5 fruit fly cellular contexts compared by ENCODE assay signal in the genomic region with DNA sequence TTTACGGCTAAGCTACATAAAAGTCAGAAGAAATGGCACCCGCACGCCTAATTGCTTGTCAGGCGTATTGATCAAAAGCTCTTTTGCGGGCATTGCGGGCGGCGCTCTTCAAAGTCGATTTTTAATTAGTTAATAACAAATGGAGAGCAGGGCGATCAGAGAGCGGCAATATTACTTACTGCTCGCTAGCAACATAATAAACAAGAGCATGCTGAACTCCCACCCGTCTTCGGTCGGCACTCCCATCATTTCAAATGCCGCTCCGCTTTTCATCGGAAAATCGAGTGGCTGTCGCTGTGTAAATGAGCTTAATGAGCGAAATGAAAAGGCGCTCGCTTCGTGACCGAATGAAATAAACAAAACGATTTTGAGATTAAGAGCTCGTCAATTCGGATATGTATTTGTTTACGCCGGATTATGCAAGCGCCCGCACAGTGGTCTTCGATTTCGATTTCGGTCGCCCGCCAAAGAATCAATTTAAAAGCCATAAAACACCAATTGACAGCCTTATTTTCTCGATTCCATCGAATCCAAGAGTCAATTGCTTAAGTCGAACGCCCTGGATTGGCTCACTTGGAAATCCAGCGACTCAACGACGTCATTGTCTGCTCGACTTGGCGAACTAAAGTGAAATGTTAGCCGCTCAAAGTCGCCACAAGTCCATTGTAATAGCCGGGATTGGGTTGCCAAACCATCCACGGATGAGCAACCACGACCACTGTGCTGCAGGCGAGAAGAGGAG.
TF ChIP-seq lines count a peak whose summit lies in the region.

No protein-coding gene starts in this region.

- TF ChIP-seq CTCF in whole organism, embryonic (GFP tag; optimal IDR thresholded peaks at IDR 0.05; lab: Kevin White, UChicago) = peak; percentile 43

TF ChIP-seq in whole organism, adult, 20 proteins besides CTCF, POLR2A, EP300 and RAD21 (continues in another document):
- TF ChIP-seq toe (GFP tag; optimal IDR thresholded peaks at IDR 0.05; lab: Kevin White, UChicago) (peak; percentile 40), cic (GFP tag; optimal IDR thresholded peaks at IDR 0.05; lab: Kevin White, UChicago) (no peak), CG11617 (GFP tag; optimal IDR thresholded peaks at IDR 0.05; lab: Kevin White, UChicago) (no peak), bab1 (GFP tag; optimal IDR thresholded peaks at IDR 0.05; lab: Kevin White, UChicago) (no peak), CG33017 (tag; optimal IDR thresholded peaks at IDR 0.05; lab: Kevin White, UChicago) (peak; percentile 47), kay (GFP tag; lab: Kevin White, UChicago; ENCODE audit: borderline replicate concordance) (no peak), CG7045 (GFP tag; optimal IDR thresholded peaks at IDR 0.05; lab: Kevin White, UChicago) (peak; percentile 41), pad (GFP tag; optimal IDR thresholded peaks at IDR 0.05; lab: Kevin White, UChicago) (peak; percentile 30), Mnt (GFP tag; optimal IDR thresholded peaks at IDR 0.05; lab: Kevin White, UChicago) (no peak), CG1620 (GFP tag; optimal IDR thresholded peaks at IDR 0.05; lab: Kevin White, UChicago) (no peak), CG5204 (GFP tag; optimal IDR thresholded peaks at IDR 0.05; lab: Kevin White, UChicago) (peak; percentile 55), Crg-1 (GFP tag; optimal IDR thresholded peaks at IDR 0.05; lab: Kevin White, UChicago) (no peak), CG14711 (tag; optimal IDR thresholded peaks at IDR 0.05; lab: Kevin White, UChicago) (peak; percentile 27), Clk (GFP tag; optimal IDR thresholded peaks at IDR 0.05; lab: Kevin White, UChicago) (no peak), cnc (optimal IDR thresholded peaks at IDR 0.05; lab: Kevin White, UChicago) (no peak), ovo (GFP tag; optimal IDR thresholded peaks at IDR 0.05; lab: Kevin White, UChicago) (no peak), CG12768 (GFP tag; optimal IDR thresholded peaks at IDR 0.05; lab: Kevin White, UChicago) (peak; percentile 46)

TF ChIP-seq in whole organism, embryonic, 481 proteins besides CTCF, POLR2A, EP300 and RAD21 (continues in another document):
- peak; percentile 72 for TF ChIP-seq tx (GFP tag; optimal IDR thresholded peaks at IDR 0.05; lab: Kevin White, UChicago)
- TF ChIP-seq sc (optimal IDR thresholded peaks at IDR 0.05; lab: Kevin White, UChicago) = no peak
- peak; percentile 64 for TF ChIP-seq sc (GFP tag; optimal IDR thresholded peaks at IDR 0.05; lab: Kevin White, UChicago)
- peak; percentile 42 for TF ChIP-seq CG2116 (GFP tag; optimal IDR thresholded peaks at IDR 0.05; lab: Kevin White, UChicago)
- TF ChIP-seq Vsx1 (GFP tag; optimal IDR thresholded peaks at IDR 0.05; lab: Kevin White, UChicago) = peak; percentile 27
- TF ChIP-seq hb (GFP tag; IDR thresholded peaks at IDR 0.05; lab: Robert Waterston, UW; ENCODE audit: partially characterized antibody) = no peak
- TF ChIP-seq ato (GFP tag; IDR thresholded peaks at IDR 0.05; lab: Robert Waterston, UW; ENCODE audit: partially characterized antibody) = 0 out of 2 replicates have a peak, but pooled peaks have one; percentile 13
- no peak for TF ChIP-seq CG4360 (GFP tag; IDR thresholded peaks at IDR 0.05; lab: Robert Waterston, UW)
- TF ChIP-seq CG17829 (tag; optimal IDR thresholded peaks at IDR 0.05; lab: Kevin White, UChicago) = peak; percentile 65
- peak; percentile 62 for TF ChIP-seq YL-1 (GFP tag; optimal IDR thresholded peaks at IDR 0.05; lab: Kevin White, UChicago)
- TF ChIP-seq nmo (GFP tag; optimal IDR thresholded peaks at IDR 0.05; lab: Kevin White, UChicago) = peak; percentile 92
- peak; percentile 80 to 88 for TF ChIP-seq dpn (GFP tag; optimal IDR thresholded peaks at IDR 0.05; lab: Kevin White, UChicago)
- TF ChIP-seq CrebB (tag; optimal IDR thresholded peaks at IDR 0.05; lab: Kevin White, UChicago) = peak; percentile 56
- TF ChIP-seq sima (GFP tag; optimal IDR thresholded peaks at IDR 0.05; lab: Kevin White, UChicago) = peak; percentile 55
- TF ChIP-seq abd-A (tag; optimal IDR thresholded peaks at IDR 0.05; lab: Kevin White, UChicago) = peak; percentile 61
- peak; percentile 73 for TF ChIP-seq ems (GFP tag; optimal IDR thresholded peaks at IDR 0.05; lab: Kevin White, UChicago)

TF ChIP-seq in whole organism, prepupa, 60 proteins besides CTCF, POLR2A, EP300 and RAD21 (continues in another document):
- no peak for TF ChIP-seq CG8319 (GFP tag; optimal IDR thresholded peaks at IDR 0.05; lab: Kevin White, UChicago)
- TF ChIP-seq CG4318 (GFP tag; optimal IDR thresholded peaks at IDR 0.05; lab: Kevin White, UChicago) = peak; percentile 34
- TF ChIP-seq acj6 (GFP tag; optimal IDR thresholded peaks at IDR 0.05; lab: Kevin White, UChicago) = no peak
- TF ChIP-seq CG10669 (GFP tag; optimal IDR thresholded peaks at IDR 0.05; lab: Kevin White, UChicago) = no peak
- no peak for TF ChIP-seq topi (GFP tag; optimal IDR thresholded peaks at IDR 0.05; lab: Kevin White, UChicago)
- no peak for TF ChIP-seq Ets96B (tag; optimal IDR thresholded peaks at IDR 0.05; lab: Kevin White, UChicago)
- TF ChIP-seq fd85E (GFP tag; optimal IDR thresholded peaks at IDR 0.05; lab: Kevin White, UChicago) = no peak
- no peak for TF ChIP-seq Ets21C (GFP tag; optimal IDR thresholded peaks at IDR 0.05; lab: Kevin White, UChicago)
- TF ChIP-seq Sox14 (GFP tag; optimal IDR thresholded peaks at IDR 0.05; lab: Kevin White, UChicago) = no peak
- peak; percentile 79 for TF ChIP-seq CG32006 (GFP tag; optimal IDR thresholded peaks at IDR 0.05; lab: Kevin White, UChicago)
- TF ChIP-seq ss (GFP tag; optimal IDR thresholded peaks at IDR 0.05; lab: Kevin White, UChicago) = no peak
- TF ChIP-seq Eip78C (GFP tag; lab: Kevin White, UChicago) = peak; percentile 51
- no peak for TF ChIP-seq Met (GFP tag; optimal IDR thresholded peaks at IDR 0.05; lab: Kevin White, UChicago)
- TF ChIP-seq Lpt (GFP tag; optimal IDR thresholded peaks at IDR 0.05; lab: Kevin White, UChicago) = peak; percentile 48
- no peak for TF ChIP-seq CG3032 (tag; optimal IDR thresholded peaks at IDR 0.05; lab: Kevin White, UChicago)
- TF ChIP-seq Sox15 (GFP tag; optimal IDR thresholded peaks at IDR 0.05; lab: Kevin White, UChicago) = no peak
- TF ChIP-seq OdsH (GFP tag; optimal IDR thresholded peaks at IDR 0.05; lab: Kevin White, UChicago) = peak; percentile 27
- peak; percentile 56 for TF ChIP-seq fkh (GFP tag; optimal IDR thresholded peaks at IDR 0.05; lab: Kevin White, UChicago)

TF ChIP-seq in whole organism, pupa, 21 proteins besides CTCF, POLR2A, EP300 and RAD21:
- TF ChIP-seq fd96Ca (GFP tag; IDR thresholded peaks at IDR 0.05; lab: Robert Waterston, UW) = peak; percentile 80
- no peak for TF ChIP-seq CG34367 (tag; optimal IDR thresholded peaks at IDR 0.05; lab: Kevin White, UChicago)
- peak; percentile 47 for TF ChIP-seq CG8301 (tag; optimal IDR thresholded peaks at IDR 0.05; lab: Kevin White, UChicago)
- peak; percentile 55 for TF ChIP-seq CG14655 (GFP tag; optimal IDR thresholded peaks at IDR 0.05; lab: Kevin White, UChicago)
- no peak for TF ChIP-seq CG17806 (tag; optimal IDR thresholded peaks at IDR 0.05; lab: Kevin White, UChicago)
- TF ChIP-seq CG32121 (GFP tag; IDR thresholded peaks at IDR 0.05; lab: Robert Waterston, UW) = peak; percentile 79
- TF ChIP-seq CG10348 (GFP tag; IDR thresholded peaks at IDR 0.05; lab: Robert Waterston, UW) = peak; percentile 52; the same call in 1 of the 2 replicates
- TF ChIP-seq CG4496 (GFP tag; IDR thresholded peaks at IDR 0.05; lab: Robert Waterston, UW) = 0 out of 3 replicates have a peak, but pooled peaks have one; percentile 18
- peak; percentile 46 for TF ChIP-seq Ets98B (GFP tag; IDR thresholded peaks at IDR 0.05; lab: Robert Waterston, UW)
- no peak for TF ChIP-seq EcR (GFP tag; optimal IDR thresholded peaks at IDR 0.05; lab: Kevin White, UChicago)
- peak; percentile 46 for TF ChIP-seq rn (GFP tag; IDR thresholded peaks at IDR 0.05; lab: Robert Waterston, UW)
- no peak for TF ChIP-seq CG12605 (GFP tag; IDR thresholded peaks at IDR 0.05; lab: Robert Waterston, UW)

TF ChIP-seq in whole organism, wandering third instar larva, 38 proteins besides CTCF, POLR2A, EP300 and RAD21:
- TF ChIP-seq fru (GFP tag; optimal IDR thresholded peaks at IDR 0.05; lab: Kevin White, UChicago) (no peak), dsf (GFP tag; optimal IDR thresholded peaks at IDR 0.05; lab: Kevin White, UChicago; ENCODE audit: borderline replicate concordance) (no peak), N (GFP tag; optimal IDR thresholded peaks at IDR 0.05; lab: Kevin White, UChicago) (no peak), br (GFP tag; optimal IDR thresholded peaks at IDR 0.05; lab: Kevin White, UChicago) (no peak), sv (GFP tag; optimal IDR thresholded peaks at IDR 0.05; lab: Kevin White, UChicago) (peak; percentile 61), jim (GFP tag; optimal IDR thresholded peaks at IDR 0.05; lab: Kevin White, UChicago) (no peak)
